Fruit fly (Drosophila melanogaster) whole organism, embryonic: ENCODE results near the gene ppk23.

Experiments used
- Abd-B ChIP-seq: fragments of 200-800 bp; sonication (Bioruptor generic); optimal IDR thresholded peaks from 2 replicates; lab custom pipeline; 2018; ENCODE audit warnings: missing biosample characterization, mild to moderate bottlenecking, missing genetic modification characterization, moderate library complexity
- Ada2b ChIP-seq: fragments of 200-800 bp; sonication (Bioruptor generic); IDR thresholded peaks from 2 replicates; pipeline ENCODE4 v1.3.6; 2022; ENCODE audit warnings: missing biosample characterization, missing genetic modification characterization
- CG10543 ChIP-seq: fragments of 200-800 bp; sonication (Bioruptor generic); optimal IDR thresholded peaks from 3 replicates; lab custom pipeline; 2017; ENCODE audit warnings: missing biosample characterization, mild to moderate bottlenecking, missing genetic modification characterization, moderate library complexity
- CG11504 ChIP-seq: fragments of 200-800 bp; sonication (Bioruptor generic); optimal IDR thresholded peaks from 3 replicates; lab custom pipeline; 2019; ENCODE audit warnings: missing biosample characterization, mild to moderate bottlenecking, missing genetic modification characterization, moderate library complexity
- CG12219 ChIP-seq: fragments of 200-800 bp; sonication (Bioruptor generic); optimal IDR thresholded peaks from 3 replicates; lab custom pipeline; 2018; ENCODE audit warnings: missing biosample characterization, mild to moderate bottlenecking, missing genetic modification characterization
- CG14441 ChIP-seq: fragments of 200-800 bp; sonication (Bioruptor generic); IDR thresholded peaks from 2 replicates; pipeline ENCODE4 v1.3.6; 2022; ENCODE audit warnings: missing biosample characterization, missing genetic modification characterization
- CG15269 ChIP-seq: fragments of 200-800 bp; sonication (Bioruptor generic); optimal IDR thresholded peaks from 2 replicates; lab custom pipeline; 2018; ENCODE audit warnings: missing biosample characterization, mild to moderate bottlenecking, missing genetic modification characterization, moderate library complexity
- CG15696 ChIP-seq: fragments of 200-800 bp; sonication (Bioruptor generic); optimal IDR thresholded peaks from 2 replicates; lab custom pipeline; 2019; ENCODE audit warnings: missing biosample characterization, mild to moderate bottlenecking, missing genetic modification characterization, moderate library complexity
- CG17328 ChIP-seq: fragments of 200-800 bp; sonication (Bioruptor generic); IDR thresholded peaks from 2 replicates; pipeline ENCODE4 v1.3.6; 2022; ENCODE audit warnings: missing biosample characterization, missing genetic modification characterization
- CG1832 ChIP-seq: fragments of 200-800 bp; sonication (Bioruptor generic); optimal IDR thresholded peaks from 2 replicates; lab custom pipeline; 2017; ENCODE audit warnings: missing biosample characterization, mild to moderate bottlenecking, missing genetic modification characterization, inconsistent platforms
- CG32767 ChIP-seq: fragments of 200-800 bp; sonication (Bioruptor generic); IDR thresholded peaks from 2 replicates; pipeline ENCODE4 v1.3.6; 2022; ENCODE audit warnings: missing biosample characterization, missing genetic modification characterization
- CG33213 ChIP-seq: fragments of 200-800 bp; sonication (Bioruptor generic); optimal IDR thresholded peaks from 3 replicates; lab custom pipeline; 2016; ENCODE audit warnings: missing biosample characterization, missing genetic modification characterization
- CG34224 ChIP-seq: fragments of 200-800 bp; sonication (Bioruptor generic); IDR thresholded peaks from 3 replicates; pipeline ENCODE4 v1.3.6; 2022; ENCODE audit warnings: missing biosample characterization, missing genetic modification characterization; ENCODE audit not compliant: partially characterized antibody
- CG34376 ChIP-seq: fragments of 200-800 bp; sonication (Bioruptor generic); optimal IDR thresholded peaks from 2 replicates; lab custom pipeline; 2018; ENCODE audit warnings: missing biosample characterization, mild to moderate bottlenecking, missing genetic modification characterization
- CG6272 ChIP-seq: fragments of 200-800 bp; sonication (Bioruptor generic); IDR thresholded peaks from 2 replicates; pipeline ENCODE4 v1.3.6; 2022; ENCODE audit warnings: missing biosample characterization, missing genetic modification characterization
- CG6689 ChIP-seq: fragments of 200-800 bp; sonication (Bioruptor generic); IDR thresholded peaks from 2 replicates; pipeline ENCODE4 v1.3.6; 2022; ENCODE audit warnings: missing biosample characterization, missing genetic modification characterization
- CG7786 ChIP-seq: fragments of 200-800 bp; sonication (Bioruptor generic); optimal IDR thresholded peaks from 2 replicates; lab custom pipeline; 2016; ENCODE audit warnings: missing biosample characterization, missing genetic modification characterization
- CG8765 ChIP-seq: fragments of 200-800 bp; sonication (Bioruptor generic); IDR thresholded peaks from 2 replicates; pipeline ENCODE4 v1.3.6; 2022; ENCODE audit warnings: missing biosample characterization, missing genetic modification characterization
- CoRest ChIP-seq: fragments of 200-800 bp; sonication (Bioruptor generic); optimal IDR thresholded peaks from 3 replicates; lab custom pipeline; 2018; ENCODE audit warnings: missing biosample characterization, mild to moderate bottlenecking, missing genetic modification characterization, moderate library complexity
- Dp ChIP-seq: fragments of 200-800 bp; sonication (Bioruptor generic); optimal IDR thresholded peaks from 2 replicates; lab custom pipeline; 2018; ENCODE audit warnings: missing biosample characterization, mild to moderate bottlenecking, missing genetic modification characterization, moderate library complexity
- Gsc ChIP-seq: fragments of 200-800 bp; sonication (Bioruptor generic); IDR thresholded peaks from 2 replicates; pipeline ENCODE4 v1.3.6; 2022; ENCODE audit warnings: missing biosample characterization, missing genetic modification characterization
- Jarid2 ChIP-seq: fragments of 200-800 bp; sonication (Bioruptor generic); optimal IDR thresholded peaks from 3 replicates; lab custom pipeline; 2017; ENCODE audit warnings: mild to moderate bottlenecking, missing biosample characterization, missing genetic modification reagents, missing genetic modification characterization
- Optix ChIP-seq: fragments of 200-800 bp; sonication (Bioruptor generic); IDR thresholded peaks from 3 replicates; pipeline ENCODE4 v1.3.6; 2022; ENCODE audit warnings: missing biosample characterization, missing genetic modification characterization
- Ravus ChIP-seq: fragments of 200-800 bp; sonication (Bioruptor generic); IDR thresholded peaks from 2 replicates; pipeline ENCODE4 v1.3.6; 2022; ENCODE audit warnings: missing biosample characterization, missing genetic modification characterization
- abd-A ChIP-seq: fragments of 200-800 bp; sonication (Bioruptor generic); optimal IDR thresholded peaks from 3 replicates; lab custom pipeline; 2019; ENCODE audit warnings: missing biosample characterization, mild to moderate bottlenecking, missing genetic modification characterization, moderate library complexity
- al ChIP-seq: fragments of 200-800 bp; sonication (Bioruptor generic); IDR thresholded peaks from 2 replicates; pipeline ENCODE4 v1.3.6; 2022; ENCODE audit warnings: missing biosample characterization, missing genetic modification characterization
- ap ChIP-seq: fragments of 200-800 bp; sonication (Bioruptor generic); IDR thresholded peaks from 2 replicates; pipeline ENCODE4 v1.3.6; 2022; ENCODE audit warnings: missing biosample characterization, missing genetic modification characterization
- br ChIP-seq: fragments of >200 bp; optimal IDR thresholded peaks from 2 replicates; lab custom pipeline; 2017
- cg ChIP-seq: fragments of 200-800 bp; sonication (Bioruptor generic); optimal IDR thresholded peaks from 3 replicates; lab custom pipeline; 2019; ENCODE audit warnings: missing biosample characterization, mild to moderate bottlenecking, missing genetic modification characterization, moderate library complexity
- chinmo ChIP-seq: fragments of 200-800 bp; sonication (Bioruptor generic); IDR thresholded peaks from 4 replicates; pipeline ENCODE4 v1.3.6; 2022; ENCODE audit warnings: missing biosample characterization, missing genetic modification characterization; ENCODE audit not compliant: partially characterized antibody
- dimm ChIP-seq: fragments of 200-800 bp; sonication (Bioruptor generic); IDR thresholded peaks from 2 replicates; pipeline ENCODE4 v1.3.6; 2022; ENCODE audit warnings: missing biosample characterization, missing genetic modification characterization
- dmrt99B ChIP-seq: fragments of 200-800 bp; sonication (Bioruptor generic); optimal IDR thresholded peaks from 2 replicates; lab custom pipeline; 2018; ENCODE audit warnings: missing biosample characterization, mild to moderate bottlenecking, missing genetic modification characterization, moderate library complexity
- dysf ChIP-seq: fragments of 200-800 bp; sonication (Bioruptor generic); IDR thresholded peaks from 3 replicates; pipeline ENCODE4 v1.3.6; 2022; ENCODE audit warnings: missing biosample characterization, missing genetic modification characterization
- eve ChIP-seq, 2 experiments: fragments of >200 bp; optimal IDR thresholded peaks; 2 replicates each; lab custom pipeline; 2017; ENCODE audit warnings: missing biosample characterization in 2 of 2, missing genetic modification characterization in 2 of 2
- ewg ChIP-seq: fragments of 200-800 bp; sonication (Bioruptor generic); optimal IDR thresholded peaks from 3 replicates; lab custom pipeline; 2017; ENCODE audit warnings: mild to moderate bottlenecking, missing biosample characterization, missing genetic modification reagents, missing genetic modification characterization
- fd102C ChIP-seq: fragments of 200-800 bp; sonication (Bioruptor generic); optimal IDR thresholded peaks from 2 replicates; lab custom pipeline; 2018; ENCODE audit warnings: missing biosample characterization, mild to moderate bottlenecking, missing genetic modification characterization, moderate library complexity
- fd64A ChIP-seq: fragments of 200-800 bp; sonication (Bioruptor generic); optimal IDR thresholded peaks from 3 replicates; lab custom pipeline; 2018; ENCODE audit warnings: missing biosample characterization, mild to moderate bottlenecking, missing genetic modification characterization
- h ChIP-seq: fragments of >200 bp; optimal IDR thresholded peaks from 2 replicates; lab custom pipeline; 2017
- hth ChIP-seq: fragments of >200 bp; optimal IDR thresholded peaks from 2 replicates; lab custom pipeline; 2017; ENCODE audit warnings: inconsistent platforms
- maf-S ChIP-seq: fragments of 200-800 bp; sonication (Bioruptor generic); optimal IDR thresholded peaks from 2 replicates; lab custom pipeline; 2016; ENCODE audit warnings: missing biosample characterization, missing genetic modification characterization
- mld ChIP-seq: fragments of 200-800 bp; sonication (Bioruptor generic); IDR thresholded peaks from 3 replicates; pipeline ENCODE4 v1.3.6; 2022; ENCODE audit warnings: missing biosample characterization, missing genetic modification characterization; ENCODE audit not compliant: partially characterized antibody
- nau ChIP-seq: fragments of 200-800 bp; sonication (Bioruptor generic); optimal IDR thresholded peaks from 3 replicates; lab custom pipeline; 2017; ENCODE audit warnings: missing biosample characterization, mild to moderate bottlenecking, missing genetic modification characterization, missing genetic modification reagents
- oc ChIP-seq: fragments of 200-800 bp; sonication (Bioruptor generic); optimal IDR thresholded peaks from 2 replicates; lab custom pipeline; 2018; ENCODE audit warnings: missing biosample characterization, mild to moderate bottlenecking, missing genetic modification characterization, moderate library complexity
- pfk ChIP-seq: fragments of 200-800 bp; sonication (Bioruptor generic); optimal IDR thresholded peaks from 2 replicates; lab custom pipeline; 2018; ENCODE audit warnings: missing biosample characterization, mild to moderate bottlenecking, missing genetic modification characterization, moderate library complexity
- phol ChIP-seq: fragments of 200-800 bp; sonication (Bioruptor generic); optimal IDR thresholded peaks from 3 replicates; lab custom pipeline; 2018; ENCODE audit warnings: missing biosample characterization, mild to moderate bottlenecking, missing genetic modification characterization, moderate library complexity
- pnt ChIP-seq: fragments of 200-800 bp; sonication (Bioruptor generic); optimal IDR thresholded peaks from 3 replicates; lab custom pipeline; 2016; ENCODE audit warnings: missing biosample characterization, missing genetic modification characterization
- sd ChIP-seq: fragments of 200-800 bp; sonication (Bioruptor generic); optimal IDR thresholded peaks from 3 replicates; lab custom pipeline; 2018; ENCODE audit warnings: missing biosample characterization, mild to moderate bottlenecking, missing genetic modification characterization, moderate library complexity
- sens ChIP-seq: fragments of 200-800 bp; sonication (Bioruptor generic); peaks from one replicate; lab custom pipeline; 2016; ENCODE audit warnings: missing biosample characterization, missing genetic modification characterization
- slou ChIP-seq: fragments of 200-800 bp; sonication (Bioruptor generic); optimal IDR thresholded peaks from 3 replicates; lab custom pipeline; 2016; ENCODE audit warnings: missing biosample characterization, missing genetic modification characterization
- ttk ChIP-seq: fragments of 200-800 bp; sonication (Bioruptor generic); IDR thresholded peaks from 2 replicates; pipeline ENCODE4 v2.1.2; 2022; ENCODE audit warnings: missing biosample characterization, missing genetic modification characterization
- vvl ChIP-seq: fragments of 200-800 bp; sonication (Bioruptor generic); IDR thresholded peaks from 2 replicates; pipeline ENCODE4 v1.3.6; 2022; ENCODE audit warnings: missing biosample characterization, missing genetic modification characterization

Gene ppk23

DNA sequence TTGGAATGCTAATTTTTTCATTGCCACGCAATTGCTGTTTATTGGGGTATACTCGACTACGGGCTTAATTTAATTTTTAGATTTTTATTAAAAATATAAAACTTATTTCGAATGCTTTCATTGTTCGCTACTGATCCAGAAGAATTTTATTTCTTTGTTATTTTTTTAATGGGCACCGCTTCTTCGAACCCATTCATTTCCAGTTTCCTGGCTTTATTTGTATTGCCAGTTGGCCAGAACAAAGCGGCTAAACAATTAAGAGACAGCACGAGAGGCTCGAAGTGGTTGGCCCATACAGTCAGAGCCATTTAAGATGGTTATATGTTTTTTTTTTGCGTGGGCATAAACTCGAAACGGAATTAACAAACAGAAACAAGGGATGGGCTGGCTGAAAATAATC is 26.8 kb upstream of the ppk23 start (continued):
- TF ChIP-seq phol (tag; lab: Kevin White, UChicago) (peak; percentile 63), Jarid2 (GFP tag; lab: Kevin White, UChicago) (no peak), Ravus (peak; percentile 69), oc (tag; lab: Kevin White, UChicago) (peak; percentile 56), al (GFP tag; lab: Robert Waterston, UW) (peak; percentile 89), nau (GFP tag; lab: Kevin White, UChicago) (peak; percentile 67), chinmo (GFP tag; lab: Robert Waterston, UW) (peak; percentile 23; the same call in 1 of the 4 replicates), pnt (GFP tag; lab: Kevin White, UChicago) (peak; percentile 39), CG33213 (GFP tag; lab: Kevin White, UChicago) (peak; percentile 51), CoRest (peak; percentile 77), CG6689 (GFP tag; lab: Robert Waterston, UW) (peak; percentile 81), fd102C (GFP tag; lab: Kevin White, UChicago) (no peak), CG15696 (tag; lab: Kevin White, UChicago) (peak; percentile 35), dysf (peak; percentile 88), br (lab: Kevin White, UChicago) (no peak), ewg (GFP tag; lab: Kevin White, UChicago) (peak; percentile 27), hth (no peak), Gsc (peak; percentile 47; the same call in 1 of the 2 replicates), Abd-B (GFP tag; lab: Kevin White, UChicago) (peak; percentile 74), CG34224 (GFP tag; lab: Robert Waterston, UW) (no peak), CG10543 (no peak), maf-S (GFP tag; lab: Kevin White, UChicago) (peak; percentile 18), Dp (GFP tag; lab: Kevin White, UChicago) (no peak), sd (tag; lab: Kevin White, UChicago) (peak; percentile 82), eve (GFP tag; optimal IDR thresholded peaks at IDR 0.05; lab: Kevin White, UChicago) (no peak), CG17328 (peak; percentile 76), CG12219 (peak; percentile 42), pfk (no peak), CG1832 (GFP tag; lab: Kevin White, UChicago) (no peak), CG15269 (tag; lab: Kevin White, UChicago) (peak; percentile 80), CG6272 (GFP tag; lab: Robert Waterston, UW) (peak; percentile 74), vvl (GFP tag; lab: Robert Waterston, UW) (peak; percentile 92), CG32767 (peak; percentile 53; the same call in 1 of the 2 replicates), CG14441 (peak; percentile 80), Ada2b (GFP tag; lab: Robert Waterston, UW) (peak; percentile 80), CG8765 (GFP tag; lab: Robert Waterston, UW) (peak; percentile 32; the same call in 1 of the 2 replicates), h (lab: Kevin White, UChicago) (no peak), dmrt99B (peak; percentile 81), CG11504 (tag; lab: Kevin White, UChicago) (peak; percentile 84), dimm (0 out of 2 replicates have a peak, but pooled peaks have one; percentile 38), CG34376 (GFP tag; lab: Kevin White, UChicago) (peak; percentile 27), CG7786 (peak; percentile 19), cg (GFP tag; lab: Kevin White, UChicago) (no peak), slou (peak; percentile 50), sens (GFP tag; lab: Kevin White, UChicago) (peak; percentile 86), abd-A (tag; lab: Kevin White, UChicago) (no peak), ttk (GFP tag; lab: Robert Waterston, UW) (peak; percentile 75), ap (GFP tag; lab: Robert Waterston, UW) (peak; percentile 70), Optix (peak; percentile 66; the same call in 2 of the 3 replicates), mld (GFP tag; lab: Robert Waterston, UW) (no peak), fd64A (no peak)
